Fruit fly (Drosophila melanogaster): ENCODE measurements around the gene CG2991.

Gene CG2991

DNA sequence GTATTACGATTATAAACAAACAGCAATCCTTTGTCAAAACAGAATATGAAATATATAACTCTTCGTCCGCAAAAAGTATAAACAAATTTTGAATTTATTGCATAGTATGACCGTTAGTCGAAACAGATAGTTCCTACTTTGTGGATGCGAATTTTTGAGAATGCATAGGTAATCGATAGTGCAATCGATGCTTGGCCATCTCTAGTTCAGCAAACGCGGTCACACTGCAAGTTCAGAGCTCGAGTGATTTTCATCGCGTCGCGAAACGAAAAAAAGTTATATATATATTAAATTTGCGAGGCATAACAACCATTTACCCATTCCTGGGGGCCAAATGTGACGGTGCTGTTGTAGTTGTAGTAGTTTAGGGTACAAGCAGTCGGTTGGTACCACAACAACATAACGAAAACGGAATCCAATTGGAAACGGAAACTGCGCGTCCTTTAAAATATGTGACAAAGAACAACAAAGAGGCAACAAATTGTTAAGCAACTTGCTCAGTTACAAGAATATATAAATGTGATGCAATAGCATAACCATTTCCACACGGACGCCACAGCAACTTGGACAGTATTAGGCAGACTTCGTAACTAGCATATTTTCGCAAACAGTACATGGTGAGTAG lies at the start of gene CG2991 (continued):
- TF ChIP-seq Dref (GFP tag; IDR thresholded peaks at IDR 0.05) (peak; percentile 94), CG17328 (GFP tag; IDR thresholded peaks at IDR 0.05) (no peak), trem (tag; optimal IDR thresholded peaks at IDR 0.05) (peak; percentile 78), Six4 (GFP tag; optimal IDR thresholded peaks at IDR 0.05) (no peak), Usf (GFP tag; optimal IDR thresholded peaks at IDR 0.05) (no peak), unc-4 (GFP tag; IDR thresholded peaks at IDR 0.05; ENCODE audit: partially characterized antibody) (peak; percentile 87), CG12744 (GFP tag; optimal IDR thresholded peaks at IDR 0.05) (no peak), CTCF (GFP tag; optimal IDR thresholded peaks at IDR 0.05) (peak; percentile 56), ttk (GFP tag; IDR thresholded peaks at IDR 0.05) (no peak), Abd-B (GFP tag; optimal IDR thresholded peaks at IDR 0.05) (peak; percentile 36), hb (GFP tag; IDR thresholded peaks at IDR 0.05; ENCODE audit: partially characterized antibody) (peak; percentile 53; the same call in 1 of the 3 replicates), p53 (GFP tag; optimal IDR thresholded peaks at IDR 0.05) (no peak), Ssrp (tag; optimal IDR thresholded peaks at IDR 0.05) (no peak), ATbp (GFP tag; optimal IDR thresholded peaks at IDR 0.05) (no peak), CG14860 (GFP tag; IDR thresholded peaks at IDR 0.05; ENCODE audit: partially characterized antibody) (peak; percentile 64; the same call in 2 of the 3 replicates), NfI (GFP tag; optimal IDR thresholded peaks at IDR 0.05) (peak; percentile 26), Atf-2 (GFP tag; optimal IDR thresholded peaks at IDR 0.05) (no peak), pnt (GFP tag; optimal IDR thresholded peaks at IDR 0.05) (no peak), pfk (GFP tag; optimal IDR thresholded peaks at IDR 0.05) (no peak), CG10565 (GFP tag; optimal IDR thresholded peaks at IDR 0.05) (no peak), Hr39 (optimal IDR thresholded peaks at IDR 0.05) (no peak), CG16813 (GFP tag; IDR thresholded peaks at IDR 0.05; ENCODE audit: partially characterized antibody) (peak; percentile 78), twi (tag; optimal IDR thresholded peaks at IDR 0.05) (no peak), CG18599 (GFP tag; optimal IDR thresholded peaks at IDR 0.05) (no peak), CG6765 (GFP tag; optimal IDR thresholded peaks at IDR 0.05) (no peak), Dll (GFP tag; IDR thresholded peaks at IDR 0.05; ENCODE audit: partially characterized antibody) (peak; percentile 83), CG6254 (GFP tag; optimal IDR thresholded peaks at IDR 0.05) (no peak), Spps (tag; optimal IDR thresholded peaks at IDR 0.05) (no peak), CG8924 (tag; optimal IDR thresholded peaks at IDR 0.05) (peak; percentile 77), CG31388 (GFP tag; optimal IDR thresholded peaks at IDR 0.05) (no peak), gem (tag; optimal IDR thresholded peaks at IDR 0.05) (peak; percentile 11), CG1024 (GFP tag; IDR thresholded peaks at IDR 0.05) (no peak), CG10959 (GFP tag; IDR thresholded peaks at IDR 0.05) (no peak), Gug (GFP tag; IDR thresholded peaks at IDR 0.05) (no peak), Mrtf (GFP tag; IDR thresholded peaks at IDR 0.05) (no peak), Lpt (GFP tag; optimal IDR thresholded peaks at IDR 0.05) (no peak), CG2199 (GFP tag; IDR thresholded peaks at IDR 0.05) (0 out of 3 replicates have a peak, but pooled peaks have one; percentile 40), btn (GFP tag; optimal IDR thresholded peaks at IDR 0.05) (no peak), Ets97D (GFP tag; optimal IDR thresholded peaks at IDR 0.05) (peak; percentile 87), kni (GFP tag; optimal IDR thresholded peaks at IDR 0.05) (peak; percentile 51), D19A (tag; optimal IDR thresholded peaks at IDR 0.05) (peak; percentile 52), Dek (tag; optimal IDR thresholded peaks at IDR 0.05) (peak; percentile 61), CG9797 (GFP tag; optimal IDR thresholded peaks at IDR 0.05) (peak; percentile 98), CG9609 (GFP tag; optimal IDR thresholded peaks at IDR 0.05) (no peak), NK7.1 (GFP tag; optimal IDR thresholded peaks at IDR 0.05) (no peak), CG17385 (GFP tag; optimal IDR thresholded peaks at IDR 0.05) (peak; percentile 24), tio (GFP tag; optimal IDR thresholded peaks at IDR 0.05) (no peak), CG7271 (tag; optimal IDR thresholded peaks at IDR 0.05) (no peak), CG10147 (GFP tag; optimal IDR thresholded peaks at IDR 0.05) (peak; percentile 36), psq (GFP tag; optimal IDR thresholded peaks at IDR 0.05) (no peak), Adf1 (GFP tag; IDR thresholded peaks at IDR 0.05) (no peak)

Data from whole organism, embryonic.